Worm (Caenorhabditis elegans): ENCODE measurements around the gene bath-10.

- TF ChIP-seq swsn-7 (tag; optimal IDR thresholded peaks at IDR 0.05) (no peak), nhr-85 (tag) (no peak), mdl-1 (tag; optimal IDR thresholded peaks at IDR 0.05) (no peak), tlp-1 (tag; optimal IDR thresholded peaks at IDR 0.05) (no peak), fos-1 (tag; optimal IDR thresholded peaks at IDR 0.05) (no peak), elt-3 (tag; optimal IDR thresholded peaks at IDR 0.05) (no peak), nhr-90 (tag; optimal IDR thresholded peaks at IDR 0.05; ENCODE audit: poor library complexity) (no peak), ceh-82 (tag; optimal IDR thresholded peaks at IDR 0.05) (no peak), pag-3 (tag; optimal IDR thresholded peaks at IDR 0.05; ENCODE audit: borderline replicate concordance, insufficient read depth) (no peak), fkh-10 (GFP tag; optimal IDR thresholded peaks at IDR 0.05) (no peak), unc-62 (GFP tag; optimal IDR thresholded peaks at IDR 0.05) (no peak), C34B4.2 (tag; optimal IDR thresholded peaks at IDR 0.05) (no peak), snu-23 (GFP tag; optimal IDR thresholded peaks at IDR 0.05) (no peak)
These were observed 37.8 kb upstream of the bath-10 start, which contains the start of gene F14D2.19 for ce11 chrII:3337039-3337438.

Measured in whole organism, L1 larva.